Fruit fly (Drosophila melanogaster) whole organism, embryonic: ENCODE data around the gene CG14567.

Source experiments
- Ada2b ChIP-seq: fragments of 200-800 bp; sonication (Bioruptor generic); IDR thresholded peaks from 2 replicates; pipeline ENCODE4 v1.3.6; 2022; ENCODE audit warnings: missing biosample characterization, missing genetic modification characterization
- CG11247 ChIP-seq: fragments of 200-800 bp; sonication (Bioruptor generic); IDR thresholded peaks from 2 replicates; pipeline ENCODE4 v1.3.6; 2022; ENCODE audit warnings: missing biosample characterization, missing genetic modification characterization
- CG12071 ChIP-seq: fragments of 200-800 bp; sonication (Bioruptor generic); optimal IDR thresholded peaks from 3 replicates; lab custom pipeline; 2018; ENCODE audit warnings: missing biosample characterization, mild to moderate bottlenecking, missing genetic modification characterization
- CG12942 ChIP-seq: fragments of 200-800 bp; sonication (Bioruptor generic); optimal IDR thresholded peaks from 3 replicates; lab custom pipeline; 2016; ENCODE audit warnings: missing biosample characterization, missing genetic modification characterization
- CG15479 ChIP-seq: fragments of 200-800 bp; sonication (Bioruptor generic); optimal IDR thresholded peaks from 3 replicates; lab custom pipeline; 2019; ENCODE audit warnings: missing biosample characterization, mild to moderate bottlenecking, missing genetic modification characterization, moderate library complexity
- CG1792 ChIP-seq: fragments of 200-800 bp; sonication (Bioruptor generic); optimal IDR thresholded peaks from 2 replicates; lab custom pipeline; 2016; ENCODE audit warnings: missing biosample characterization, missing genetic modification characterization
- CG1832 ChIP-seq: fragments of 200-800 bp; sonication (Bioruptor generic); optimal IDR thresholded peaks from 2 replicates; lab custom pipeline; 2017; ENCODE audit warnings: missing biosample characterization, mild to moderate bottlenecking, missing genetic modification characterization, inconsistent platforms
- CG34224 ChIP-seq: fragments of 200-800 bp; sonication (Bioruptor generic); IDR thresholded peaks from 3 replicates; pipeline ENCODE4 v1.3.6; 2022; ENCODE audit warnings: missing biosample characterization, missing genetic modification characterization; ENCODE audit not compliant: partially characterized antibody
- CG42726 ChIP-seq: fragments of 200-800 bp; sonication (Bioruptor generic); IDR thresholded peaks from 2 replicates; pipeline ENCODE4 v1.3.6; 2022; ENCODE audit warnings: missing biosample characterization, missing genetic modification characterization; ENCODE audit not compliant: partially characterized antibody
- CG43689 ChIP-seq: fragments of 200-800 bp; sonication (Bioruptor generic); IDR thresholded peaks from 2 replicates; pipeline ENCODE4 v1.3.6; 2022; ENCODE audit warnings: missing biosample characterization, missing genetic modification characterization
- CG6254 ChIP-seq: fragments of 200-800 bp; sonication (Bioruptor generic); optimal IDR thresholded peaks from 3 replicates; lab custom pipeline; 2017; ENCODE audit warnings: mild to moderate bottlenecking, missing biosample characterization, missing genetic modification reagents, missing genetic modification characterization
- Dbx ChIP-seq: fragments of 200-800 bp; sonication (Bioruptor generic); IDR thresholded peaks from 3 replicates; pipeline ENCODE4 v1.3.6; 2022; ENCODE audit warnings: missing biosample characterization, missing genetic modification characterization
- Eip74EF ChIP-seq, 2 experiments: fragments of 200-800 bp in 1 of 2; fragments of >200 bp in 1 of 2; sonication (Bioruptor generic) in 1 of 2; optimal IDR thresholded peaks; 2 replicates each; lab custom pipeline; 2017 to 2019; ENCODE audit warnings: missing biosample characterization in 2 of 2, missing genetic modification characterization in 2 of 2, mild to moderate bottlenecking in 1 of 2, moderate library complexity in 1 of 2
- Hr78 ChIP-seq, 2 experiments: fragments of 200-800 bp in 1 of 2; fragments of >200 bp in 1 of 2; sonication (Bioruptor generic) in 1 of 2; optimal IDR thresholded peaks; 2 replicates each; lab custom pipeline; 2017 to 2019; ENCODE audit warnings: missing biosample characterization in 2 of 2, missing genetic modification characterization in 2 of 2, mild to moderate bottlenecking in 1 of 2, moderate library complexity in 1 of 2
- Med ChIP-seq: fragments of 200-800 bp; sonication (Bioruptor generic); peaks from one replicate; lab custom pipeline; 2016; ENCODE audit warnings: missing biosample characterization, missing genetic modification characterization, mild to moderate bottlenecking, inconsistent platforms, moderate library complexity
- Mrtf ChIP-seq: fragments of 200-800 bp; sonication (Bioruptor generic); IDR thresholded peaks from 3 replicates; pipeline ENCODE4 v1.3.6; 2022; ENCODE audit warnings: missing biosample characterization, missing genetic modification characterization
- Nf-YA ChIP-seq: fragments of 200-800 bp; sonication (Bioruptor generic); IDR thresholded peaks from 2 replicates; pipeline ENCODE4 v1.3.6; 2022; ENCODE audit warnings: missing biosample characterization, missing genetic modification characterization
- ac ChIP-seq: fragments of 200-800 bp; sonication (Bioruptor generic); optimal IDR thresholded peaks from 3 replicates; lab custom pipeline; 2017; ENCODE audit warnings: missing biosample characterization, mild to moderate bottlenecking, missing genetic modification characterization
- ase ChIP-seq: fragments of 200-800 bp; sonication (Bioruptor generic); IDR thresholded peaks from 3 replicates; pipeline ENCODE4 v1.3.6; 2022; ENCODE audit warnings: missing biosample characterization, missing genetic modification characterization
- ato ChIP-seq: fragments of 200-800 bp; sonication (Bioruptor generic); IDR thresholded peaks from 2 replicates; pipeline ENCODE4 v1.3.6; 2022; ENCODE audit warnings: missing biosample characterization, missing genetic modification characterization; ENCODE audit not compliant: partially characterized antibody
- bsh ChIP-seq, 2 experiments: fragments of 200-800 bp; sonication (Bioruptor generic); optimal IDR thresholded peaks; 2 replicates each; lab custom pipeline; 2017 to 2018; ENCODE audit warnings: mild to moderate bottlenecking in 2 of 2, missing biosample characterization in 2 of 2, missing genetic modification characterization in 2 of 2, moderate library complexity in 1 of 2
- chm ChIP-seq: fragments of 200-800 bp; sonication (Bioruptor generic); IDR thresholded peaks from 2 replicates; pipeline ENCODE4 v1.3.6; 2022; ENCODE audit warnings: missing biosample characterization, missing genetic modification characterization
- crp ChIP-seq, 2 experiments: fragments of 200-800 bp; sonication (Bioruptor generic); optimal IDR thresholded peaks; 2 replicates in 1 of 2; 3 replicates in 1 of 2; lab custom pipeline; 2017; ENCODE audit warnings: missing biosample characterization in 2 of 2, missing genetic modification characterization in 2 of 2, mild to moderate bottlenecking in 1 of 2, moderate library complexity in 1 of 2
- jigr1 ChIP-seq: fragments of 200-800 bp; sonication (Bioruptor generic); IDR thresholded peaks from 3 replicates; pipeline ENCODE4 v1.3.6; 2022; ENCODE audit warnings: missing biosample characterization, missing genetic modification characterization
- knrl ChIP-seq: fragments of 200-800 bp; sonication (Bioruptor generic); IDR thresholded peaks from 3 replicates; pipeline ENCODE4 v1.3.6; 2022; ENCODE audit warnings: missing biosample characterization, missing genetic modification characterization; ENCODE audit not compliant: partially characterized antibody
- nom ChIP-seq: fragments of 200-800 bp; sonication (Bioruptor generic); optimal IDR thresholded peaks from 2 replicates; lab custom pipeline; 2017; ENCODE audit warnings: missing biosample characterization, missing genetic modification characterization, mild to moderate bottlenecking, moderate library complexity, missing genetic modification reagents
- pfk ChIP-seq: fragments of 200-800 bp; sonication (Bioruptor generic); optimal IDR thresholded peaks from 2 replicates; lab custom pipeline; 2018; ENCODE audit warnings: missing biosample characterization, mild to moderate bottlenecking, missing genetic modification characterization, moderate library complexity
- rib ChIP-seq: fragments of 200-800 bp; sonication (Bioruptor generic); IDR thresholded peaks from 2 replicates; pipeline ENCODE4 v1.3.6; 2022; ENCODE audit warnings: missing biosample characterization, missing genetic modification characterization
- sens ChIP-seq: fragments of 200-800 bp; sonication (Bioruptor generic); peaks from one replicate; lab custom pipeline; 2016; ENCODE audit warnings: missing biosample characterization, missing genetic modification characterization
- sna ChIP-seq: fragments of 200-800 bp; sonication (Bioruptor generic); IDR thresholded peaks from 2 replicates; pipeline ENCODE4 v1.3.6; 2022; ENCODE audit warnings: missing biosample characterization, missing genetic modification characterization; ENCODE audit not compliant: partially characterized antibody
- ssp ChIP-seq: fragments of 200-800 bp; sonication (Bioruptor generic); IDR thresholded peaks from 2 replicates; pipeline ENCODE4 v1.3.6; 2022; ENCODE audit warnings: missing biosample characterization, missing genetic modification characterization
- trh ChIP-seq: fragments of 200-800 bp; sonication (Bioruptor generic); optimal IDR thresholded peaks from 2 replicates; lab custom pipeline; 2016; ENCODE audit warnings: missing biosample characterization, missing genetic modification characterization
- twi ChIP-seq: fragments of 200-800 bp; optimal IDR thresholded peaks from 2 replicates; lab custom pipeline; 2019; ENCODE audit warnings: missing biosample characterization, mild to moderate bottlenecking, missing genetic modification characterization, moderate library complexity
- wek ChIP-seq: fragments of 200-800 bp; sonication (Bioruptor generic); optimal IDR thresholded peaks from 3 replicates; lab custom pipeline; 2018; ENCODE audit warnings: missing biosample characterization, mild to moderate bottlenecking, missing genetic modification characterization, moderate library complexity

CG14567 gene

dm6 chr3L:21727013-21727727 is 11.1 kb downstream of the CG14567 start (continued):
- TF ChIP-seq CG12071 (GFP tag; lab: Kevin White, UChicago) = no peak
- no peak for TF ChIP-seq CG43689 (GFP tag; lab: Robert Waterston, UW)
- no peak for TF ChIP-seq knrl (GFP tag; lab: Robert Waterston, UW)
- TF ChIP-seq twi (tag; lab: Kevin White, UChicago) = peak; percentile 63
- no peak for TF ChIP-seq CG12942 (GFP tag; lab: Kevin White, UChicago)
- TF ChIP-seq Dbx (GFP tag; lab: Robert Waterston, UW) = no peak
- TF ChIP-seq chm (GFP tag; lab: Robert Waterston, UW) = no peak
- peak; percentile 52 for TF ChIP-seq Med (GFP tag; lab: Kevin White, UChicago)
- TF ChIP-seq rib (GFP tag; lab: Robert Waterston, UW) = no peak

- no peak for TF ChIP-seq ac
- TF ChIP-seq CG42726 = no peak
- no peak for TF ChIP-seq sna (GFP tag; lab: Robert Waterston, UW)
- TF ChIP-seq jigr1 (GFP tag; lab: Robert Waterston, UW) = no peak
- no peak for TF ChIP-seq pfk (GFP tag; lab: Kevin White, UChicago)
- TF ChIP-seq bsh (GFP tag; optimal IDR thresholded peaks at IDR 0.05; lab: Kevin White, UChicago) = peak in 1 of 2 experiments; percentile 19
- no peak for TF ChIP-seq wek (GFP tag; lab: Kevin White, UChicago)
- no peak for TF ChIP-seq ato (GFP tag; lab: Robert Waterston, UW)
- no peak for TF ChIP-seq nom
- TF ChIP-seq, all 482 proteins: peak for 1
Observed at dm6 chr3L:21720869-21721268, 17.4 kb downstream of the CG14567 start.

- TF ChIP-seq Mrtf (GFP tag; lab: Robert Waterston, UW) = no peak
- TF ChIP-seq CG11247 (GFP tag; lab: Robert Waterston, UW) = peak; percentile 10
- 0 out of 2 replicates have a peak, but pooled peaks have one; percentile 11 for TF ChIP-seq ssp (GFP tag; lab: Robert Waterston, UW)
- TF ChIP-seq Ada2b (GFP tag; lab: Robert Waterston, UW) = no peak
- no peak for TF ChIP-seq CG15479 (GFP tag; lab: Kevin White, UChicago)
- TF ChIP-seq trh = no peak
- no peak for TF ChIP-seq CG6254
- TF ChIP-seq CG1832 (GFP tag; lab: Kevin White, UChicago) = no peak
- no peak for TF ChIP-seq CG34224 (GFP tag; lab: Robert Waterston, UW)
- TF ChIP-seq CG1792 (GFP tag; lab: Kevin White, UChicago) = no peak
- no peak for TF ChIP-seq crp (GFP tag; optimal IDR thresholded peaks at IDR 0.05; lab: Kevin White, UChicago)
- no peak for TF ChIP-seq Eip74EF (GFP tag; optimal IDR thresholded peaks at IDR 0.05; lab: Kevin White, UChicago)
- no peak for TF ChIP-seq Nf-YA (GFP tag; lab: Robert Waterston, UW)
- TF ChIP-seq Hr78 (GFP tag; optimal IDR thresholded peaks at IDR 0.05; lab: Kevin White, UChicago) = no peak
Observed at dm6 chr3L:21718233-21718632, 20.0 kb downstream of the CG14567 start.

dm6 chr3L:21715974-21716373 is 22.3 kb downstream of the CG14567 start:
- TF ChIP-seq ase (GFP tag; lab: Robert Waterston, UW) = no peak
- peak; percentile 40 for TF ChIP-seq sens
- TF ChIP-seq, all 482 proteins: peak for 1
